Worm (Caenorhabditis elegans): ENCODE results near the gene mogs-1.
"Not testable (repeated sequence)": the region's sequence is repeated elsewhere in the genome, so short reads cannot be mapped to it uniquely, and the experiment has no call there.

- TF ChIP-seq tbx-9 (tag; optimal IDR thresholded peaks at IDR 0.05; ENCODE audit: borderline replicate concordance); lin-35 (GFP tag; optimal IDR thresholded peaks at IDR 0.05): not testable (repeated sequence)
These were observed 34.3 kb downstream of the mogs-1 start, which contains the start of gene Y43E12A.3 for ce11 chrIV:10987342-10987945.

Measured in whole organism, young adult.